Worm (Caenorhabditis elegans) whole organism, late embryonic: ENCODE results near the gene lpr-4.

ENCODE experiments used
- C38D4.7 ChIP-seq: fragments of 200-800 bp; sonication (Bioruptor generic); optimal IDR thresholded peaks from 2 replicates; lab custom pipeline; 2018; ENCODE audit warnings: mild to moderate bottlenecking, missing genetic modification characterization, moderate library complexity, missing compliant biosample characterization
- F13H6.1 ChIP-seq: sonication (generic microtip); optimal IDR thresholded peaks from 2 replicates; lab custom pipeline; 2016; ENCODE audit warnings: missing genetic modification characterization, missing compliant biosample characterization
- K02D7.2 ChIP-seq: sonication (generic microtip); optimal IDR thresholded peaks from 2 replicates; lab custom pipeline; 2017; ENCODE audit warnings: mild to moderate bottlenecking, missing genetic modification characterization, missing compliant biosample characterization
- K09A11.1 ChIP-seq: sonication (generic microtip); optimal IDR thresholded peaks from 2 replicates; lab custom pipeline; 2017; ENCODE audit warnings: antibody characterized with exemption, mild to moderate bottlenecking, missing genetic modification characterization, missing compliant biosample characterization; ENCODE audit not compliant: insufficient read depth
- T23F11.4 ChIP-seq: fragments of 200-800 bp; sonication (Bioruptor generic); optimal IDR thresholded peaks from 2 replicates; lab custom pipeline; 2018; ENCODE audit warnings: mild to moderate bottlenecking, missing genetic modification characterization, missing compliant biosample characterization
- ama-1 ChIP-seq: fragments of 150-350 bp; optimal IDR thresholded peaks from 2 replicates; lab custom pipeline; 2014
- ceh-14 ChIP-seq: sonication (generic microtip); optimal IDR thresholded peaks from 2 replicates; lab custom pipeline; 2016; ENCODE audit warnings: missing genotype, missing genetic modification characterization, missing compliant biosample characterization
- ceh-18 ChIP-seq: sonication (generic microtip); optimal IDR thresholded peaks from 2 replicates; lab custom pipeline; 2016; ENCODE audit warnings: missing genetic modification characterization, missing compliant biosample characterization
- ceh-19 ChIP-seq: fragments of 200-800 bp; sonication (Bioruptor generic); optimal IDR thresholded peaks from 2 replicates; lab custom pipeline; 2018; ENCODE audit warnings: mild to moderate bottlenecking, missing genetic modification characterization, missing compliant biosample characterization
- ceh-2 ChIP-seq: sonication (generic microtip); optimal IDR thresholded peaks from 2 replicates; lab custom pipeline; 2016; ENCODE audit warnings: missing genotype, missing genetic modification characterization, missing compliant biosample characterization
- ceh-34 ChIP-seq: sonication (generic microtip); optimal IDR thresholded peaks from 2 replicates; lab custom pipeline; 2016; ENCODE audit warnings: mild to moderate bottlenecking, missing genetic modification characterization, missing compliant biosample characterization
- ceh-45 ChIP-seq: fragments of 200-800 bp; sonication (Bioruptor generic); IDR thresholded peaks from 2 replicates; pipeline ENCODE4 v1.3.6; 2022; ENCODE audit warnings: missing genetic modification reagents, missing genetic modification characterization, missing compliant biosample characterization
- che-1 ChIP-seq: sonication (generic microtip); optimal IDR thresholded peaks from 2 replicates; lab custom pipeline; 2016; ENCODE audit warnings: mild to moderate bottlenecking, missing genetic modification characterization, missing compliant biosample characterization
- dve-1 ChIP-seq: sonication (generic microtip); optimal IDR thresholded peaks from 2 replicates; lab custom pipeline; 2017; ENCODE audit warnings: antibody characterized with exemption, mild to moderate bottlenecking, missing genetic modification characterization, missing compliant biosample characterization
- elt-4 ChIP-seq: sonication (generic microtip); optimal IDR thresholded peaks from 2 replicates; lab custom pipeline; 2016; ENCODE audit warnings: missing genetic modification characterization, missing compliant biosample characterization
- ets-4 ChIP-seq: sonication (generic microtip); optimal IDR thresholded peaks from 2 replicates; lab custom pipeline; 2016; ENCODE audit warnings: missing genetic modification characterization, missing compliant biosample characterization
- eyg-1 ChIP-seq: sonication (generic microtip); optimal IDR thresholded peaks from 2 replicates; lab custom pipeline; 2016; ENCODE audit warnings: missing genotype, missing genetic modification characterization, missing compliant biosample characterization
- fax-1 ChIP-seq: sonication (generic microtip); optimal IDR thresholded peaks from 2 replicates; lab custom pipeline; 2016; ENCODE audit warnings: missing genotype, missing genetic modification characterization, missing compliant biosample characterization
- gmeb-2 ChIP-seq: sonication (generic microtip); optimal IDR thresholded peaks from 2 replicates; lab custom pipeline; 2016; ENCODE audit warnings: missing genetic modification characterization, inconsistent platforms, missing compliant biosample characterization
- hlh-13 ChIP-seq: fragments of 200-800 bp; sonication (Bioruptor generic); optimal IDR thresholded peaks from 2 replicates; lab custom pipeline; 2018; ENCODE audit warnings: mild to moderate bottlenecking, missing genetic modification characterization, missing compliant biosample characterization
- hlh-15 ChIP-seq: sonication (generic microtip); optimal IDR thresholded peaks from 2 replicates; lab custom pipeline; 2016; ENCODE audit warnings: missing genetic modification characterization, missing compliant biosample characterization
- hlh-30 ChIP-seq: sonication (generic microtip); optimal IDR thresholded peaks from 2 replicates; lab custom pipeline; 2017; ENCODE audit warnings: antibody characterized with exemption, missing genetic modification characterization, missing compliant biosample characterization; ENCODE audit not compliant: insufficient read depth
- hlh-6 ChIP-seq: sonication (generic microtip); optimal IDR thresholded peaks from 2 replicates; lab custom pipeline; 2016; ENCODE audit warnings: missing genotype, missing genetic modification characterization, missing compliant biosample characterization
- lim-6 ChIP-seq: sonication (generic microtip); optimal IDR thresholded peaks from 2 replicates; lab custom pipeline; 2016; ENCODE audit warnings: missing genetic modification characterization, missing compliant biosample characterization
- lin-11 ChIP-seq: fragments of 200-800 bp; sonication (Bioruptor generic); optimal IDR thresholded peaks from 2 replicates; lab custom pipeline; 2018; ENCODE audit warnings: mild to moderate bottlenecking, missing genetic modification characterization, missing compliant biosample characterization
- madf-2 ChIP-seq: sonication (generic microtip); optimal IDR thresholded peaks from 2 replicates; lab custom pipeline; 2017; ENCODE audit warnings: missing genetic modification characterization, missing compliant biosample characterization
- mec-3 ChIP-seq: sonication (generic microtip); optimal IDR thresholded peaks from 2 replicates; lab custom pipeline; 2016; ENCODE audit warnings: borderline replicate concordance, missing genetic modification characterization, missing compliant biosample characterization
- nfya-1 ChIP-seq: sonication (generic microtip); optimal IDR thresholded peaks from 2 replicates; lab custom pipeline; 2017; ENCODE audit warnings: missing genetic modification characterization, mild to moderate bottlenecking, missing compliant biosample characterization, antibody characterized with exemption, moderate library complexity
- nhr-11 ChIP-seq: fragments of 150-350 bp; optimal IDR thresholded peaks from 2 replicates; lab custom pipeline; 2014; ENCODE audit warnings: missing biosample characterization, missing genetic modification characterization
- npax-4 ChIP-seq: sonication (generic microtip); optimal IDR thresholded peaks from 2 replicates; lab custom pipeline; 2016; ENCODE audit warnings: missing genetic modification characterization, missing compliant biosample characterization
- odd-2 ChIP-seq: sonication (generic microtip); optimal IDR thresholded peaks from 2 replicates; lab custom pipeline; 2017; ENCODE audit warnings: antibody characterized with exemption, mild to moderate bottlenecking, missing genetic modification characterization, missing compliant biosample characterization
- pag-3 ChIP-seq: sonication (generic microtip); optimal IDR thresholded peaks from 2 replicates; lab custom pipeline; 2016; ENCODE audit warnings: missing compliant biosample characterization, missing genetic modification characterization, borderline replicate concordance
- pat-9 ChIP-seq: fragments of 200-800 bp; sonication (Bioruptor generic); optimal IDR thresholded peaks from 2 replicates; lab custom pipeline; 2018; ENCODE audit warnings: mild to moderate bottlenecking, missing genetic modification characterization, moderate library complexity, missing compliant biosample characterization
- pax-1 ChIP-seq: fragments of 150-350 bp; optimal IDR thresholded peaks from 2 replicates; lab custom pipeline; 2014; ENCODE audit warnings: missing biosample characterization, missing genetic modification characterization
- pros-1 ChIP-seq: fragments of 150-350 bp; optimal IDR thresholded peaks from 2 replicates; lab custom pipeline; 2014; ENCODE audit warnings: missing biosample characterization, missing genetic modification reagents, missing genetic modification characterization
- rnt-1 ChIP-seq: sonication (generic microtip); optimal IDR thresholded peaks from 2 replicates; lab custom pipeline; 2016; ENCODE audit warnings: missing genetic modification characterization, missing compliant biosample characterization
- sdc-2 ChIP-seq: sonication (generic microtip); optimal IDR thresholded peaks from 2 replicates; lab custom pipeline; 2016; ENCODE audit warnings: missing genotype, missing genetic modification characterization, missing compliant biosample characterization
- sox-2 ChIP-seq: fragments of 200-800 bp; sonication (Bioruptor generic); IDR thresholded peaks from 2 replicates; pipeline ENCODE4 v1.3.6; 2022; ENCODE audit warnings: missing genetic modification reagents, missing genetic modification characterization, missing compliant biosample characterization
- syd-9 ChIP-seq: sonication (generic microtip); optimal IDR thresholded peaks from 2 replicates; lab custom pipeline; 2016; ENCODE audit warnings: mild to moderate bottlenecking, missing genetic modification characterization, moderate library complexity, missing compliant biosample characterization
- tbx-2 ChIP-seq: sonication (generic microtip); optimal IDR thresholded peaks from 2 replicates; lab custom pipeline; 2016; ENCODE audit warnings: missing genetic modification characterization, missing compliant biosample characterization
- tbx-7 ChIP-seq: sonication (generic microtip); optimal IDR thresholded peaks from 2 replicates; lab custom pipeline; 2016; ENCODE audit warnings: missing genotype, missing genetic modification characterization, missing compliant biosample characterization
- ttx-3 ChIP-seq: sonication (generic microtip); optimal IDR thresholded peaks from 2 replicates; lab custom pipeline; 2016; ENCODE audit warnings: missing genetic modification reagents, missing genetic modification characterization, missing compliant biosample characterization
- unc-3 ChIP-seq, 2 experiments: fragments of 200-800 bp in 1 of 2; sonication (Bioruptor generic) in 1 of 2; sonication (generic microtip) in 1 of 2; conservative IDR thresholded peaks in 1 of 2; optimal IDR thresholded peaks in 1 of 2; 2 replicates each; pipeline versions ENCODE4 v1.3.6 to Lab custom; 2016 to 2022; ENCODE audit warnings: missing compliant biosample characterization in 2 of 2, missing genetic modification characterization in 2 of 2, missing genetic modification reagents in 1 of 2

The lpr-4 gene

DNA sequence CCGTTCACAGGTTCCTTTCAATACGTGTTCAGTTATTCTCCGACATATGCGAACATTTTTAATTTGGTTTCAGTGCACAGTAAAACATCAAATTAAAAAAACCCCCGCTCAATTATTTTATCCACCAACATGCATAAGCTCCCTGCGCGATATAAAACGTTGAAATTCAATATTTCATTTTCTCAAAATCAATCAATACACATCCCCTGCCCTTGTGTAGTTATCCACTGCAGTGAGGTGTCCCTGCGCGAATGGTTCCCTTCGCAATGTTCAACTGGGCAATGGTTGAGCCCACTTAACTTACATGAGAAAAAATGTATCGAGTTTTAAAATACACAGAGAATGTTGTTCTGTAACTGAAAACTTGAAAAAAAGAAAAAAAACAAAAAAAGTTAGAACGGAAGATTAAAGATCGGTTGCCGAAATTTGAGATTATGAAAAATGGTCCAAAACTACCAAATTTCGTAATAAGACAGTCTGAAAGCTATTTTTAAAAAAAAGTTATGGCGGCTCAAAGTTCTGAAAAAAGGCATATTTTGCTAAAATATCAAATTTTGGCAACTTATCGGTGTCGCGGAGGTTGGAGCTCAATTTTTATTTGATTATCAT lies 29.2 kb downstream of the lpr-4 start (continued):
- peak; percentile 35 for TF ChIP-seq eyg-1 (tag; lab: Kevin White, UChicago)
- TF ChIP-seq pat-9 (tag; lab: Kevin White, UChicago): peak; percentile 54
- peak; percentile 43 for TF ChIP-seq T23F11.4
- peak; percentile 74 for TF ChIP-seq ets-4
- TF ChIP-seq rnt-1 (tag; lab: Kevin White, UChicago): peak; percentile 99
- peak; percentile 76 for TF ChIP-seq ttx-3 (tag; lab: Kevin White, UChicago)
- peak; percentile 61 for TF ChIP-seq sox-2 (GFP tag; lab: Robert Waterston, UW)
- peak; percentile 84 for TF ChIP-seq K09A11.1 (tag; lab: Kevin White, UChicago)
- TF ChIP-seq tbx-2 (tag; lab: Kevin White, UChicago): peak; percentile 97
- TF ChIP-seq fax-1: peak; percentile 51
- peak; percentile 57 for TF ChIP-seq hlh-30 (tag; lab: Kevin White, UChicago)
- peak; percentile 48 for TF ChIP-seq gmeb-2
- peak; percentile 100 for TF ChIP-seq ceh-18 (tag; lab: Kevin White, UChicago)
- peak; percentile 63 for TF ChIP-seq K02D7.2 (tag; lab: Kevin White, UChicago)
- peak; percentile 88 for TF ChIP-seq madf-2
- TF ChIP-seq syd-9 (tag; lab: Kevin White, UChicago): peak; percentile 94
- peak; percentile 93 for TF ChIP-seq ceh-14 (tag; lab: Kevin White, UChicago)
- TF ChIP-seq lim-6 (tag; lab: Kevin White, UChicago): peak; percentile 85
- no peak for TF ChIP-seq mec-3
- peak; percentile 87 for TF ChIP-seq hlh-6 (tag; lab: Kevin White, UChicago)
- TF ChIP-seq pax-1 (tag; lab: Kevin White, UChicago): peak; percentile 96
- TF ChIP-seq hlh-15 (tag; lab: Kevin White, UChicago): peak; percentile 89
- peak; percentile 58 for TF ChIP-seq hlh-13 (GFP tag; lab: Kevin White, UChicago)
- TF ChIP-seq ceh-34: peak; percentile 99
- TF ChIP-seq dve-1 (tag; lab: Kevin White, UChicago): peak; percentile 99
- no peak for TF ChIP-seq elt-4
- TF ChIP-seq ama-1 (lab: Kevin White, UChicago): no peak
- TF ChIP-seq sdc-2 (tag; lab: Kevin White, UChicago): peak; percentile 100
- TF ChIP-seq lin-11 (tag; lab: Kevin White, UChicago): peak; percentile 52
- peak; percentile 19 for TF ChIP-seq C38D4.7 (GFP tag; lab: Kevin White, UChicago)
- TF ChIP-seq unc-3 (GFP tag; conservative IDR thresholded peaks at IDR 0.05; lab: Robert Waterston, UW): peak; percentile 80
- TF ChIP-seq unc-3 (tag; optimal IDR thresholded peaks at IDR 0.05; lab: Kevin White, UChicago): peak; percentile 89
- peak; percentile 99 for TF ChIP-seq nfya-1 (tag; lab: Kevin White, UChicago)
- peak; percentile 69; the same call in 1 of the 2 replicates for TF ChIP-seq ceh-45 (GFP tag; lab: Robert Waterston, UW)
- TF ChIP-seq odd-2: no peak
- peak; percentile 95 for TF ChIP-seq nhr-11 (tag; lab: Kevin White, UChicago)
- TF ChIP-seq F13H6.1 (tag; lab: Kevin White, UChicago): peak; percentile 88
- TF ChIP-seq pag-3 (tag; lab: Kevin White, UChicago): peak; percentile 39
- peak; percentile 78 for TF ChIP-seq tbx-7 (tag; lab: Kevin White, UChicago)
- TF ChIP-seq npax-4 (tag; lab: Kevin White, UChicago): peak; percentile 15
- TF ChIP-seq pros-1 (tag; lab: Kevin White, UChicago): peak; percentile 98
- peak; percentile 82 for TF ChIP-seq ceh-19
- TF ChIP-seq ceh-2 (tag; lab: Kevin White, UChicago): peak; percentile 81
- peak; percentile 52 for TF ChIP-seq che-1
